Worm (Caenorhabditis elegans) whole organism, midembryonic: ENCODE measurements around the gene C10E2.1.

Experiments
- T22C8.4 ChIP-seq: fragments of 200-800 bp; sonication (Bioruptor generic); IDR thresholded peaks from 2 replicates; pipeline ENCODE4 v1.3.6; 2022; ENCODE audit warnings: missing genetic modification characterization, missing compliant biosample characterization
- ref-1 ChIP-seq: fragments of 200-800 bp; sonication (Bioruptor generic); conservative IDR thresholded peaks from 2 replicates; pipeline ENCODE4 v1.3.6; 2022; ENCODE audit warnings: missing genetic modification reagents, missing genetic modification characterization, missing compliant biosample characterization
- tab-1 ChIP-seq: fragments of 200-800 bp; sonication (Bioruptor generic); IDR thresholded peaks from 2 replicates; pipeline ENCODE4 v1.3.6; 2022; ENCODE audit warnings: missing genetic modification characterization, missing compliant biosample characterization

DNA sequence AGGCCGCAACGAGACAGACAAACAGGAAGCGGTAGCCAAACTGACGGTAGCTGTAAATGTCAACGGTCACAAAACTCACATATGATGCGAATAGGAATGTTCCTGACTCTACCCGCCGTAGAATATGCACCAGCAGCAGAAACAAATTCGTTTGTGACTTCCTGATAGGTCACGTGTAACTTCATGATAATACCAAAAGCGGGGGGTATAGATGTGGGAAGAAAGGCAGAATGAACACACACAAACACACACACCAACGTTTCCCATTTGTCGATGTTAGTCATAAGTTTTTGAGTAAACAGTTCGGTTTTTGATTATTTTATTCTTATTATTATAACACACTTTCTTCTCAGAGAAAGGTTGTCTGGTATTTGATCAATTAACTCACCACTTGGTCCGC, 50.5 kb downstream of the C10E2.1 start:
- TF ChIP-seq T22C8.4 (GFP tag; lab: Robert Waterston, UW) = no peak
- no peak for TF ChIP-seq tab-1 (GFP tag; lab: Robert Waterston, UW)
- TF ChIP-seq ref-1 (GFP tag; lab: Robert Waterston, UW) = no peak
